Worm (Caenorhabditis elegans) whole organism, L1 larva: ENCODE measurements around the gene drr-2.

Experiments
- Y116A8C.19 ChIP-seq: sonication (generic microtip); optimal IDR thresholded peaks from 2 replicates; lab custom pipeline; 2016; ENCODE audit warnings: missing compliant biosample characterization, missing genetic modification characterization, borderline replicate concordance
- ceh-63 ChIP-seq: fragments of 200-800 bp; sonication (Bioruptor generic); optimal IDR thresholded peaks from 2 replicates; lab custom pipeline; 2018; ENCODE audit warnings: mild to moderate bottlenecking, missing genetic modification characterization, missing compliant biosample characterization
- efl-1 ChIP-seq, 4 experiments: fragments of 150-350 bp; optimal IDR thresholded peaks in 3 of 4; peaks in 1 of 4; 1 replicate in 1 of 4; 2 replicates in 3 of 4; lab custom pipeline; 2014; ENCODE audit warnings: missing biosample characterization in 2 of 4, missing genetic modification characterization in 2 of 4, missing genetic modification reagents in 2 of 4
- elt-3 ChIP-seq, 6 experiments: fragments of 150-350 bp in 1 of 6; sonication (generic microtip); optimal IDR thresholded peaks; 2 replicates each; lab custom pipeline; 2017 to 2018; ENCODE audit warnings: missing biosample characterization in 6 of 6, missing genetic modification characterization in 6 of 6, inconsistent platforms in 1 of 6
- fkh-4 ChIP-seq: sonication (generic microtip); optimal IDR thresholded peaks from 2 replicates; lab custom pipeline; 2016; ENCODE audit warnings: missing compliant biosample characterization, missing genetic modification characterization, borderline replicate concordance
- jun-1 ChIP-seq: fragments of 150-350 bp; optimal IDR thresholded peaks from 2 replicates; lab custom pipeline; 2014; ENCODE audit warnings: missing biosample characterization, missing genetic modification reagents, missing genetic modification characterization
- lin-35 ChIP-seq, 2 experiments: fragments of 150-350 bp; optimal IDR thresholded peaks; 2 replicates each; lab custom pipeline; 2014; ENCODE audit warnings: missing biosample characterization in 2 of 2, missing genetic modification characterization in 2 of 2, missing genetic modification reagents in 2 of 2
- nhr-28 ChIP-seq: fragments of 150-350 bp; optimal IDR thresholded peaks from 2 replicates; lab custom pipeline; 2014; ENCODE audit warnings: missing biosample characterization, missing genetic modification characterization
- sptf-1 ChIP-seq: fragments of 150-350 bp; optimal IDR thresholded peaks from 2 replicates; lab custom pipeline; 2014; ENCODE audit warnings: missing biosample characterization, missing genetic modification characterization
- sup-37 ChIP-seq: fragments of 200-800 bp; sonication (Bioruptor generic); optimal IDR thresholded peaks from 2 replicates; lab custom pipeline; 2018; ENCODE audit warnings: mild to moderate bottlenecking, missing genetic modification characterization, missing compliant biosample characterization
- unc-86 ChIP-seq: sonication (generic microtip); optimal IDR thresholded peaks from 2 replicates; lab custom pipeline; 2016; ENCODE audit warnings: missing genetic modification characterization, missing compliant biosample characterization
- xbp-1 ChIP-seq: sonication (generic microtip); optimal IDR thresholded peaks from 2 replicates; lab custom pipeline; 2016; ENCODE audit warnings: missing genetic modification characterization, missing compliant biosample characterization

The drr-2 gene

DNA sequence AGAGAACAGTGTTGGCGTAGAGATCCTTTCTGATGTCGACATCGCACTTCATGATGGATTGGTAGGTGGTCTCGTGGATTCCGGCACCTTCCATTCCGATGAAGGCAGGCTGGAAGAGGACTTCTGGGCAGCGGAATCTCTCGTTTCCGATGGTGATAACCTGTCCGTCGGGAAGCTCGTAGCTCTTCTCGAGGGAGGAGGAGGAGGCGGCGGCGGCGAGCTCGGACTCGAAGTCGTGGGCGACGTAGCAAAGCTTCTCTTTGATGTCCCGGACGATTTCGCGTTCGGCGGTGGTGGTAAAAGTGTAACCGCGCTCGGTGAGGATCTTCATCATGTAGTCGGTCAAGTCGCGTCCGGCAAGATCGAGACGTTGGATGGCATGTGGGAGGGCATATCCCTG lies 38.5 kb downstream of the drr-2 start:
- no peak for TF ChIP-seq jun-1 (tag; lab: Kevin White, UChicago)
- no peak for TF ChIP-seq efl-1 (optimal IDR thresholded peaks at IDR 0.05; lab: Kevin White, UChicago)
- TF ChIP-seq efl-1 (GFP tag; optimal IDR thresholded peaks at IDR 0.05 in 1 of 2; lab: Kevin White, UChicago): peak in 1 of 2 experiments; percentile 21

DNA sequence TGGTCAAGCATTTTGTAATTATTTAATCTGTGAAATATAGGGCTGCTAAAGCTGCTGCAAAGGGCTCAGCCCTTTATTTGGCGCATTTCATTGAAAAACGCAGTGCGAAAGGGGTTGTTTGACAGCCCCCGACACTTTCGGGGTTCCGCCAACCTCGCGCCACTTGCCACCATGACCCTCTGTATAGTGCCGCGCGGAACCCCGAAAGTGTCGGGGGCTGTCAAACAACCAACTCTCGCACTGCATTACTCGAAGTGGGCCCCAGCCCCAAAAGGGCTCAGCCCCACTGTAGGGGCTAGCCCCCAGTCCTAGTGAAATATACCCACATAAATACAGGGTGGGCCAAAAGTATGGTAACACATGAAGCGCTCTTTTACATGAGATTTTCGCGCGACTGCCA lies 43.1 kb downstream of the drr-2 start:
- TF ChIP-seq sup-37 (no peak), xbp-1 (no peak), ceh-63 (no peak), lin-35 (GFP tag; optimal IDR thresholded peaks at IDR 0.05; lab: Kevin White, UChicago) (no peak), Y116A8C.19 (tag; lab: Kevin White, UChicago) (no peak), nhr-28 (tag; lab: Kevin White, UChicago) (no peak), elt-3 (tag; optimal IDR thresholded peaks at IDR 0.05; lab: Kevin White, UChicago) (no peak), unc-86 (tag; lab: Kevin White, UChicago) (no peak), sptf-1 (no peak), fkh-4 (no peak)
